Worm (Caenorhabditis elegans): ENCODE measurements around the gene scl-17.
A peak's percentile ranks its signal among the peaks of the same experiment; 100 is the strongest.

The scl-17 gene

ce11 chrII:1470515-1470966 is 25.5 kb downstream of the scl-17 start, which contains the start of gene H17B01.2 (continued):
- TF ChIP-seq B0336.3 (GFP tag; IDR thresholded peaks at IDR 0.05) (no peak), hsf-1 (GFP tag; IDR thresholded peaks at IDR 0.05) (no peak), T07F8.4 (tag; optimal IDR thresholded peaks at IDR 0.05) (no peak), nhr-120 (GFP tag; IDR thresholded peaks at IDR 0.05) (no peak), ztf-28 (GFP tag; IDR thresholded peaks at IDR 0.05) (no peak), snpc-3.4 (tag; optimal IDR thresholded peaks at IDR 0.05) (no peak), egrh-3 (GFP tag; IDR thresholded peaks at IDR 0.05) (peak; percentile 91), sptf-2 (GFP tag; optimal IDR thresholded peaks at IDR 0.05) (no peak), lsy-27 (tag; optimal IDR thresholded peaks at IDR 0.05; ENCODE audit: borderline replicate concordance, insufficient read depth) (no peak), B0019.2 (GFP tag; conservative IDR thresholded peaks at IDR 0.05) (no peak), xnd-1 (tag; optimal IDR thresholded peaks at IDR 0.05) (no peak), K12H6.12 (tag; optimal IDR thresholded peaks at IDR 0.05) (no peak), C06A6.2 (GFP tag; conservative IDR thresholded peaks at IDR 0.05) (no peak)

- TF ChIP-seq Y53G8AR.9 (GFP tag; conservative IDR thresholded peaks at IDR 0.05) (no peak), zfh-2 (GFP tag; conservative IDR thresholded peaks at IDR 0.05) (peak; percentile 48; the same call in 1 of the 2 replicates), dox-1 (GFP tag; IDR thresholded peaks at IDR 0.05) (0 out of 2 replicates have a peak, but pooled peaks have one; percentile 17)
These were observed 28.5 kb downstream of the scl-17 start, which contains the start of gene H17B01.5 for ce11 chrII:1473481-1473880. H17B01.5 (minus strand) TSS chrII:1473581.

DNA sequence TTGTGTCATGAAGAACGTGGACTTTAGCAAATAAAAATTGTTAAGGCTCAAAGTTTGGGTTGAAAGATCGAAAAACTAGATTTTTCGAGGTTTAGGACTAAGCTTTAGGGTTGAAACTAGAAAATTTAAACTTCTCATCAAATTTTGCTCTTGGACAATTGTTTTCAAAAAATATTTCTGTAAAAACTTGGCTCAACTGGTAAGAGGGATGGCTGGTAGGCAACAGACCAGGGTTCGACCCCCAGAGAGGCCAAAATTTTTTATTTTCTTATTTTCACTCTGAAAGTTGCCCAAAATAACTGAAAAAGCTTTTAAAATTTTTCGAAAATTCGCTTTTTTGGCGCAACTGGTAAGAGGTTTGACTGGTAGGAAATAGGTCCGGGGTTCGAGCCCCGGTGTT is 29.8 kb downstream of the scl-17 start:
- TF ChIP-seq cebp-1 (GFP tag; IDR thresholded peaks at IDR 0.05), result no peak
- no peak for TF ChIP-seq cebp-1 (tag; optimal IDR thresholded peaks at IDR 0.05)
- no peak for TF ChIP-seq ztf-22 (GFP tag; optimal IDR thresholded peaks at IDR 0.05)
- peak; percentile 56 for TF ChIP-seq tbp1 (GFP tag; optimal IDR thresholded peaks at IDR 0.05)
- no peak for TF ChIP-seq let-607 (tag; optimal IDR thresholded peaks at IDR 0.05)
- TF ChIP-seq pbrm-1 (GFP tag; IDR thresholded peaks at IDR 0.05), result no peak
- no peak for TF ChIP-seq F23B12.7 (tag; optimal IDR thresholded peaks at IDR 0.05; ENCODE audit: insufficient read depth)
- TF ChIP-seq mes-4 (tag; optimal IDR thresholded peaks at IDR 0.05), result no peak
- TF ChIP-seq nhr-90 (tag; optimal IDR thresholded peaks at IDR 0.05), result no peak
- TF ChIP-seq chd-7 (tag; optimal IDR thresholded peaks at IDR 0.05), result no peak
- no peak for TF ChIP-seq zim-3 (tag; optimal IDR thresholded peaks at IDR 0.05)
- no peak for TF ChIP-seq hmg-20 (GFP tag; IDR thresholded peaks at IDR 0.05)
- no peak for TF ChIP-seq ZK185.1 (tag; optimal IDR thresholded peaks at IDR 0.05; ENCODE audit: poor library complexity, severe bottlenecking)
- no peak for TF ChIP-seq rpc-1 (optimal IDR thresholded peaks at IDR 0.05)
- peak; percentile 52 for TF ChIP-seq rpc-1 (tag; optimal IDR thresholded peaks at IDR 0.05)
- TF ChIP-seq B0035.1 (tag; optimal IDR thresholded peaks at IDR 0.05), result no peak
- TF ChIP-seq ets-4 (GFP tag; optimal IDR thresholded peaks at IDR 0.05), result no peak
- no peak for TF ChIP-seq attf-6 (GFP tag; IDR thresholded peaks at IDR 0.05)

DNA sequence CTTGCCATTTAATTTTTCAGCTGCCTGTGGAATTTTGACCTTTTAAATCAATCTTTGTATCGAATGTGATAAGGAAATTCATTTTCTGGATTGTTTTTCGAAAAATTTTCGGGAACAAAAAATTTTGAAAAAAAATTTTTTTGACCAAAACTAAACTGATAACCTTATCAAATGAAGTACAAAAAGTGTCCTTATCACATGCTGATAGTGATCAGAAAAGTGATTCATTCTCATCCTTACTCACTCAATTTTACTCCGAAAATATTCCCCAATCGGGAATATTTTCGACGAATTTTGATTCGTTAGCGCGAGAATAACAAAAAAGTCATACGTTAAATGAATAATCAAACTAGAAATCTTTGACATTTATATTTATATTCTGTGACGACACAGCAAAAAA is 30.3 kb downstream of the scl-17 start:
- no peak for TF ChIP-seq Y53G8AR.9 (GFP tag; conservative IDR thresholded peaks at IDR 0.05)
- peak; percentile 28 for TF ChIP-seq nhr-80 (tag; optimal IDR thresholded peaks at IDR 0.05)
